Worm (Caenorhabditis elegans) whole organism, young adult: ENCODE data around the gene chch-3.

ENCODE experiments used
- F10E7.11 ChIP-seq: sonication (generic microtip); optimal IDR thresholded peaks from 2 replicates; lab custom pipeline; 2017; ENCODE audit warnings: mild to moderate bottlenecking, missing genetic modification characterization, moderate library complexity, missing compliant biosample characterization
- F23B12.7 ChIP-seq: sonication (generic microtip); optimal IDR thresholded peaks from 2 replicates; lab custom pipeline; 2017; ENCODE audit warnings: missing genetic modification characterization, mild to moderate bottlenecking, missing compliant biosample characterization, antibody characterized with exemption, moderate library complexity; ENCODE audit not compliant: insufficient read depth
- F52B5.7 ChIP-seq: sonication (generic microtip); optimal IDR thresholded peaks from 2 replicates; lab custom pipeline; 2016; ENCODE audit warnings: mild to moderate bottlenecking, missing genetic modification characterization, missing compliant biosample characterization
- F55B11.4 ChIP-seq: sonication (generic microtip); optimal IDR thresholded peaks from 2 replicates; lab custom pipeline; 2016; ENCODE audit warnings: missing compliant biosample characterization, missing genetic modification characterization, borderline replicate concordance; ENCODE audit not compliant: insufficient read depth
- F57A8.1 ChIP-seq: fragments of 200-800 bp; sonication (Bioruptor generic); optimal IDR thresholded peaks from 2 replicates; lab custom pipeline; 2018; ENCODE audit warnings: mild to moderate bottlenecking, missing genetic modification characterization, moderate library complexity, missing compliant biosample characterization
- F57C9.4 ChIP-seq: sonication (generic microtip); optimal IDR thresholded peaks from 2 replicates; lab custom pipeline; 2017; ENCODE audit warnings: mild to moderate bottlenecking, missing genetic modification characterization, missing compliant biosample characterization
- K11D2.4 ChIP-seq: fragments of 200-800 bp; sonication (Bioruptor generic); IDR thresholded peaks from 2 replicates; pipeline ENCODE4 v1.3.6; 2022; ENCODE audit warnings: missing genetic modification reagents, missing genetic modification characterization, missing compliant biosample characterization
- Y56A3A.18 ChIP-seq: fragments of 200-800 bp; sonication (Bioruptor generic); IDR thresholded peaks from 2 replicates; pipeline ENCODE4 v1.3.6; 2022; ENCODE audit warnings: missing genetic modification reagents, missing genetic modification characterization, missing compliant biosample characterization
- Y67H2A.10 ChIP-seq: fragments of 200-800 bp; sonication (Bioruptor generic); conservative IDR thresholded peaks from 2 replicates; pipeline ENCODE4 v1.3.6; 2022; ENCODE audit warnings: missing genetic modification reagents, missing genetic modification characterization, missing compliant biosample characterization
- Y79H2A.3 ChIP-seq: fragments of 200-800 bp; sonication (Bioruptor generic); conservative IDR thresholded peaks from 2 replicates; pipeline ENCODE4 v1.3.6; 2022; ENCODE audit warnings: missing genetic modification reagents, missing genetic modification characterization, missing compliant biosample characterization
- aptf-2 ChIP-seq: fragments of 200-800 bp; sonication (Bioruptor generic); conservative IDR thresholded peaks from 2 replicates; pipeline ENCODE4 v1.3.6; 2022; ENCODE audit warnings: missing genetic modification reagents, missing genetic modification characterization, missing compliant biosample characterization
- atf-7 ChIP-seq: sonication (generic microtip); optimal IDR thresholded peaks from 2 replicates; lab custom pipeline; 2017; ENCODE audit warnings: mild to moderate bottlenecking, missing genetic modification characterization, missing compliant biosample characterization
- cebp-1 ChIP-seq, 2 experiments: fragments of 200-800 bp in 1 of 2; sonication (Bioruptor generic) in 1 of 2; sonication (generic microtip) in 1 of 2; IDR thresholded peaks in 1 of 2; optimal IDR thresholded peaks in 1 of 2; 2 replicates each; pipeline versions ENCODE4 v1.3.6 to Lab custom; 2017 to 2022; ENCODE audit warnings: missing compliant biosample characterization in 2 of 2, missing genetic modification characterization in 2 of 2, mild to moderate bottlenecking in 1 of 2, missing genetic modification reagents in 1 of 2, moderate library complexity in 1 of 2
- cebp-2 ChIP-seq: fragments of 200-800 bp; sonication (Bioruptor generic); IDR thresholded peaks from 2 replicates; pipeline ENCODE4 v1.3.6; 2022; ENCODE audit warnings: missing genetic modification characterization, missing compliant biosample characterization
- ceh-91 ChIP-seq: fragments of 200-800 bp; sonication (Bioruptor generic); IDR thresholded peaks from 2 replicates; pipeline ENCODE4 v1.3.6; 2022; ENCODE audit warnings: missing genetic modification reagents, missing genetic modification characterization, missing compliant biosample characterization
- dpff-1 ChIP-seq: sonication (generic microtip); optimal IDR thresholded peaks from 2 replicates; lab custom pipeline; 2017; ENCODE audit warnings: mild to moderate bottlenecking, missing genetic modification characterization, missing compliant biosample characterization
- efl-1 ChIP-seq: fragments of 150-350 bp; optimal IDR thresholded peaks from 2 replicates; lab custom pipeline; 2014; ENCODE audit warnings: missing biosample characterization, missing genetic modification reagents, missing genetic modification characterization
- egl-18 ChIP-seq: fragments of 200-800 bp; sonication (Bioruptor generic); IDR thresholded peaks from 2 replicates; pipeline ENCODE4 v1.3.6; 2022; ENCODE audit warnings: missing genetic modification reagents, missing genetic modification characterization, missing compliant biosample characterization
- gei-17 ChIP-seq: fragments of 200-800 bp; sonication (Bioruptor generic); optimal IDR thresholded peaks from 2 replicates; lab custom pipeline; 2018; ENCODE audit warnings: mild to moderate bottlenecking, missing genetic modification characterization, missing compliant biosample characterization
- him-1 ChIP-seq: sonication (generic microtip); optimal IDR thresholded peaks from 2 replicates; lab custom pipeline; 2016; ENCODE audit warnings: missing genotype, missing genetic modification reagents, missing genetic modification characterization, missing compliant biosample characterization
- hlh-26 ChIP-seq: fragments of 200-800 bp; sonication (Bioruptor generic); conservative IDR thresholded peaks from 2 replicates; pipeline ENCODE4 v1.3.6; 2022; ENCODE audit warnings: missing genetic modification reagents, missing genetic modification characterization, missing compliant biosample characterization
- let-607 ChIP-seq, 2 experiments: fragments of 200-800 bp in 1 of 2; sonication (Bioruptor generic) in 1 of 2; sonication (generic microtip) in 1 of 2; optimal IDR thresholded peaks; 2 replicates each; lab custom pipeline; 2016 to 2018; ENCODE audit warnings: mild to moderate bottlenecking in 2 of 2, missing compliant biosample characterization in 2 of 2, missing genetic modification characterization in 2 of 2, moderate library complexity in 2 of 2, missing genotype in 1 of 2
- lin-54 ChIP-seq: fragments of 200-800 bp; sonication (Bioruptor generic); optimal IDR thresholded peaks from 2 replicates; lab custom pipeline; 2018; ENCODE audit warnings: mild to moderate bottlenecking, missing genetic modification characterization, missing compliant biosample characterization
- madf-10 ChIP-seq: sonication (generic microtip); optimal IDR thresholded peaks from 2 replicates; lab custom pipeline; 2016; ENCODE audit warnings: mild to moderate bottlenecking, missing genetic modification characterization, missing compliant biosample characterization
- mes-4 ChIP-seq: sonication (generic microtip); optimal IDR thresholded peaks from 2 replicates; lab custom pipeline; 2016; ENCODE audit warnings: missing genotype, missing genetic modification characterization, missing compliant biosample characterization
- mxl-1 ChIP-seq: sonication (generic microtip); optimal IDR thresholded peaks from 2 replicates; lab custom pipeline; 2016; ENCODE audit warnings: missing genetic modification characterization, missing compliant biosample characterization
- nhr-179 ChIP-seq: sonication (generic microtip); optimal IDR thresholded peaks from 2 replicates; lab custom pipeline; 2016; ENCODE audit warnings: mild to moderate bottlenecking, missing genetic modification characterization, missing compliant biosample characterization
- pbrm-1 ChIP-seq: fragments of 200-800 bp; sonication (Bioruptor generic); IDR thresholded peaks from 2 replicates; pipeline ENCODE4 v1.3.6; 2022; ENCODE audit warnings: missing genetic modification reagents, missing genetic modification characterization, missing compliant biosample characterization
- rpc-1 ChIP-seq, 2 experiments: fragments of 150-350 bp in 1 of 2; sonication (generic microtip) in 1 of 2; optimal IDR thresholded peaks; 2 replicates each; lab custom pipeline; 2014 to 2018; ENCODE audit warnings: missing biosample characterization in 1 of 2, missing genetic modification characterization in 1 of 2, missing genetic modification reagents in 1 of 2, missing genotype in 1 of 2
- sea-2 ChIP-seq: fragments of 200-800 bp; sonication (Bioruptor generic); IDR thresholded peaks from 2 replicates; pipeline ENCODE4 v1.3.6; 2022; ENCODE audit warnings: missing genetic modification characterization, missing compliant biosample characterization
- snpc-3.4 ChIP-seq: sonication (generic microtip); optimal IDR thresholded peaks from 2 replicates; lab custom pipeline; 2017; ENCODE audit warnings: missing genetic modification characterization, mild to moderate bottlenecking, missing compliant biosample characterization, antibody characterized with exemption, moderate library complexity, missing genotype, missing genetic modification reagents
- tbp1 ChIP-seq: fragments of 200-800 bp; sonication (Bioruptor generic); optimal IDR thresholded peaks from 2 replicates; lab custom pipeline; 2018; ENCODE audit warnings: mild to moderate bottlenecking, missing genetic modification characterization, missing compliant biosample characterization
- tlf-1 ChIP-seq: fragments of 200-800 bp; sonication (Bioruptor generic); optimal IDR thresholded peaks from 2 replicates; lab custom pipeline; 2018; ENCODE audit warnings: mild to moderate bottlenecking, missing genetic modification characterization, missing compliant biosample characterization
- ztf-22 ChIP-seq: fragments of 200-800 bp; sonication (Bioruptor generic); optimal IDR thresholded peaks from 2 replicates; lab custom pipeline; 2018; ENCODE audit warnings: mild to moderate bottlenecking, missing genetic modification characterization, moderate library complexity, missing compliant biosample characterization

Gene chch-3

ce11 chrII:9440060-9440459, 23.2 kb downstream of the chch-3 start, which contains the start of gene chil-17:
TSS of gene chil-17 (minus strand) at chrII:9440160.
- TF ChIP-seq F55B11.4 (tag; lab: Kevin White, UChicago) (no peak), let-607 (tag; optimal IDR thresholded peaks at IDR 0.05; lab: Kevin White, UChicago) (no peak), cebp-2 (no peak), egl-18 (no peak), mxl-1 (tag; lab: Kevin White, UChicago) (no peak), ceh-91 (GFP tag; lab: Robert Waterston, UW) (no peak), nhr-179 (no peak), cebp-1 (GFP tag; IDR thresholded peaks at IDR 0.05; lab: Robert Waterston, UW) (no peak), cebp-1 (tag; optimal IDR thresholded peaks at IDR 0.05; lab: Kevin White, UChicago) (no peak), aptf-2 (GFP tag; lab: Robert Waterston, UW) (no peak), F10E7.11 (no peak), K11D2.4 (GFP tag; lab: Robert Waterston, UW) (no peak), F23B12.7 (tag; lab: Kevin White, UChicago) (no peak)

ce11 chrII:9441838-9442237, 25.0 kb downstream of the chch-3 start, which contains the start of gene chil-16:
TSS of gene chil-16 (minus strand) at chrII:9441938.
- TF ChIP-seq mxl-1 (tag; lab: Kevin White, UChicago) (no peak), F57A8.1 (GFP tag; lab: Kevin White, UChicago) (no peak), madf-10 (no peak), let-607 (tag; optimal IDR thresholded peaks at IDR 0.05; lab: Kevin White, UChicago) (no peak), atf-7 (tag; lab: Kevin White, UChicago) (no peak), hlh-26 (GFP tag; lab: Robert Waterston, UW) (no peak), ztf-22 (GFP tag; lab: Kevin White, UChicago) (no peak), rpc-1 (optimal IDR thresholded peaks at IDR 0.05; lab: Kevin White, UChicago) (no peak), rpc-1 (tag; optimal IDR thresholded peaks at IDR 0.05; lab: Kevin White, UChicago) (no peak), Y79H2A.3 (GFP tag; lab: Robert Waterston, UW) (no peak), him-1 (tag; lab: Kevin White, UChicago) (no peak), gei-17 (GFP tag; lab: Kevin White, UChicago) (no peak), F52B5.7 (tag; lab: Kevin White, UChicago) (no peak), tlf-1 (GFP tag; lab: Kevin White, UChicago) (no peak), mes-4 (tag; lab: Kevin White, UChicago) (no peak), Y67H2A.10 (GFP tag; lab: Robert Waterston, UW) (no peak)

- TF ChIP-seq lin-54 (GFP tag; lab: Kevin White, UChicago) (no peak), Y67H2A.10 (GFP tag; lab: Robert Waterston, UW) (no peak), tbp1 (GFP tag; lab: Kevin White, UChicago) (no peak), let-607 (tag; optimal IDR thresholded peaks at IDR 0.05; lab: Kevin White, UChicago) (no peak), F57C9.4 (tag; lab: Kevin White, UChicago) (no peak), snpc-3.4 (no peak)
These were observed 26.7 kb downstream of the chch-3 start, which contains the start of gene chil-15 for ce11 chrII:9443522-9443921. TSS of gene chil-15 (minus strand) at chrII:9443622.

ce11 chrII:9445368-9445767, 28.6 kb downstream of the chch-3 start, which contains the start of gene R09D1.13:
TSS of gene R09D1.13 (minus strand) at chrII:9445468.
- TF ChIP-seq pbrm-1 (GFP tag; lab: Robert Waterston, UW), result no peak

- no peak for TF ChIP-seq Y56A3A.18 (GFP tag; lab: Robert Waterston, UW)
- TF ChIP-seq sea-2 (GFP tag; lab: Robert Waterston, UW), result no peak
- TF ChIP-seq dpff-1, result no peak
- no peak for TF ChIP-seq efl-1 (GFP tag; lab: Kevin White, UChicago)
These were observed 31.2 kb downstream of the chch-3 start, which contains the start of gene chil-18 for ce11 chrII:9447965-9448364. TSS of gene chil-18 (plus strand) at chrII:9448265.
